Fruit fly (Drosophila melanogaster): ENCODE results near the gene knrl.

knrl gene

DNA sequence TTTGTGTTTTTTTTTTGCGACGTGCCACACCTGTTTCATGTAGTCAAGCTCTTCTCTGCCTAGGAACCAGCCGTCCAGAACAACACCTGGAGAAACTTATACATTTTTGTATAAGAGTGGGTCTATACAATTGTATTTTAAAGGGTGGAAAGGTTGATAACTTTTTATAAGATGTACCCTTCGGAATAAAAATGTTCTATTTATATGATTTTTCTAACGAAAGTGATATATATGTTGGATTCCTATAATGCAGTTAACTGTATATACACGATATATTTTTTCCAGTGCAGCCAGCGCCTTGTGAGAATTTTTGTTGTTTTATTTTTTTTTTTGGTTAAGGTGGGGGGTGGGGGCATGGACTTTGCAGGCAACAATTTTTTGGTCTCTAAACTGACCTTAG lies 11.9 kb upstream of the knrl start (continued):
- TF ChIP-seq wdn (GFP tag; IDR thresholded peaks at IDR 0.05) (no peak), seq (GFP tag; IDR thresholded peaks at IDR 0.05) (no peak), sqz (GFP tag; optimal IDR thresholded peaks at IDR 0.05) (no peak), CG18619 (GFP tag; optimal IDR thresholded peaks at IDR 0.05) (no peak), usp (GFP tag; optimal IDR thresholded peaks at IDR 0.05) (no peak), CG3847 (GFP tag; IDR thresholded peaks at IDR 0.05) (no peak), CG33213 (GFP tag; optimal IDR thresholded peaks at IDR 0.05) (no peak), slou (GFP tag; optimal IDR thresholded peaks at IDR 0.05) (no peak), ranshi (GFP tag; IDR thresholded peaks at IDR 0.05) (no peak), CG42726 (GFP tag; IDR thresholded peaks at IDR 0.05; ENCODE audit: partially characterized antibody) (no peak), rib (GFP tag; IDR thresholded peaks at IDR 0.05) (no peak), gcm (GFP tag; optimal IDR thresholded peaks at IDR 0.05) (no peak), CG4424 (GFP tag; optimal IDR thresholded peaks at IDR 0.05) (no peak), corto (GFP tag; optimal IDR thresholded peaks at IDR 0.05) (no peak), ase (GFP tag; IDR thresholded peaks at IDR 0.05) (no peak), dmrt11E (tag; optimal IDR thresholded peaks at IDR 0.05) (peak; percentile 18), zf30C (GFP tag; optimal IDR thresholded peaks at IDR 0.05) (peak; percentile 28), CG4404 (GFP tag; IDR thresholded peaks at IDR 0.05) (no peak), Aef1 (GFP tag; IDR thresholded peaks at IDR 0.05) (no peak), Drgx (GFP tag; IDR thresholded peaks at IDR 0.05) (peak; percentile 54), row (GFP tag; IDR thresholded peaks at IDR 0.05) (0 out of 3 replicates have a peak, but pooled peaks have one; percentile 17), Nf-YB (GFP tag; optimal IDR thresholded peaks at IDR 0.05) (no peak), tin (GFP tag; optimal IDR thresholded peaks at IDR 0.05) (no peak), kah (GFP tag; optimal IDR thresholded peaks at IDR 0.05) (no peak), prd (optimal IDR thresholded peaks at IDR 0.05) (no peak), prd (GFP tag; IDR thresholded peaks at IDR 0.05) (peak; percentile 34; the same call in 1 of the 3 replicates), D (optimal IDR thresholded peaks at IDR 0.05) (no peak), D (GFP tag; optimal IDR thresholded peaks at IDR 0.05) (no peak), Awh (GFP tag; IDR thresholded peaks at IDR 0.05) (no peak), CG17829 (tag; optimal IDR thresholded peaks at IDR 0.05) (no peak), CG12769 (tag; optimal IDR thresholded peaks at IDR 0.05) (no peak), ftz-f1 (GFP tag; optimal IDR thresholded peaks at IDR 0.05) (no peak), Bdp1 (GFP tag; optimal IDR thresholded peaks at IDR 0.05) (no peak), CTCF (GFP tag; optimal IDR thresholded peaks at IDR 0.05) (no peak), CG2875 (GFP tag; optimal IDR thresholded peaks at IDR 0.05) (no peak), dan (GFP tag; IDR thresholded peaks at IDR 0.05) (no peak), sens (GFP tag) (peak; percentile 71), gem (tag; optimal IDR thresholded peaks at IDR 0.05) (peak; percentile 12), Xbp1 (GFP tag; optimal IDR thresholded peaks at IDR 0.05) (no peak), Fer3 (tag; optimal IDR thresholded peaks at IDR 0.05) (no peak), CG8290 (GFP tag; optimal IDR thresholded peaks at IDR 0.05) (no peak), CG8290 (tag; optimal IDR thresholded peaks at IDR 0.05) (no peak), dysf (GFP tag; IDR thresholded peaks at IDR 0.05) (no peak), nom (GFP tag; optimal IDR thresholded peaks at IDR 0.05) (peak; percentile 72), az2 (GFP tag; optimal IDR thresholded peaks at IDR 0.05) (no peak), CG10274 (GFP tag; optimal IDR thresholded peaks at IDR 0.05) (no peak), Atf-2 (GFP tag; optimal IDR thresholded peaks at IDR 0.05) (no peak), CHES-1-like (GFP tag; optimal IDR thresholded peaks at IDR 0.05) (no peak)

All from whole organism, embryonic.